Worm (Caenorhabditis elegans) whole organism, early embryonic: ENCODE measurements around the gene C53D6.4.

Source experiments
- B0310.2 ChIP-seq: sonication (generic microtip); optimal IDR thresholded peaks from 2 replicates; lab custom pipeline; 2016; ENCODE audit warnings: mild to moderate bottlenecking, missing genetic modification characterization, missing compliant biosample characterization
- F13C5.2 ChIP-seq: sonication (generic microtip); optimal IDR thresholded peaks from 2 replicates; lab custom pipeline; 2017; ENCODE audit warnings: mild to moderate bottlenecking, missing genetic modification characterization, inconsistent platforms, missing compliant biosample characterization
- aly-1 ChIP-seq: sonication (generic microtip); optimal IDR thresholded peaks from 2 replicates; lab custom pipeline; 2016; ENCODE audit warnings: missing genetic modification characterization, missing compliant biosample characterization
- ama-1 ChIP-seq: fragments of 150-350 bp; optimal IDR thresholded peaks from 2 replicates; lab custom pipeline; 2014
- ceh-13 ChIP-seq: fragments of 200-800 bp; sonication (Bioruptor generic); optimal IDR thresholded peaks from 2 replicates; lab custom pipeline; 2018; ENCODE audit warnings: mild to moderate bottlenecking, missing genetic modification characterization, missing compliant biosample characterization
- ceh-36 ChIP-seq: sonication (generic microtip); optimal IDR thresholded peaks from 2 replicates; lab custom pipeline; 2016; ENCODE audit warnings: missing genetic modification characterization, inconsistent platforms, missing compliant biosample characterization
- ets-7 ChIP-seq: sonication (generic microtip); optimal IDR thresholded peaks from 2 replicates; lab custom pipeline; 2016; ENCODE audit warnings: missing genotype, missing genetic modification characterization, missing compliant biosample characterization
- flt-1 ChIP-seq: fragments of 200-800 bp; sonication (Bioruptor generic); IDR thresholded peaks from 2 replicates; pipeline ENCODE4 v1.3.6; 2022; ENCODE audit warnings: missing genetic modification characterization, missing compliant biosample characterization
- hmbx-1 ChIP-seq: sonication (generic microtip); optimal IDR thresholded peaks from 2 replicates; lab custom pipeline; 2016; ENCODE audit warnings: mild to moderate bottlenecking, missing genetic modification characterization, missing compliant biosample characterization
- hmg-4 ChIP-seq: fragments of 200-800 bp; sonication (Bioruptor generic); optimal IDR thresholded peaks from 2 replicates; lab custom pipeline; 2018; ENCODE audit warnings: mild to moderate bottlenecking, missing genetic modification characterization, missing compliant biosample characterization
- hnd-1 ChIP-seq: sonication (generic microtip); optimal IDR thresholded peaks from 2 replicates; lab custom pipeline; 2016; ENCODE audit warnings: missing genetic modification characterization, missing compliant biosample characterization
- pes-1 ChIP-seq: fragments of 200-800 bp; sonication (Bioruptor generic); IDR thresholded peaks from 2 replicates; pipeline ENCODE4 v1.3.6; 2022; ENCODE audit warnings: missing genetic modification reagents, missing genetic modification characterization, missing compliant biosample characterization
- scrt-1 ChIP-seq: fragments of 200-800 bp; sonication (Bioruptor generic); IDR thresholded peaks from 2 replicates; pipeline ENCODE4 v1.3.6; 2022; ENCODE audit warnings: missing genetic modification characterization, missing compliant biosample characterization
- sea-1 ChIP-seq: fragments of 200-800 bp; sonication (Bioruptor generic); conservative IDR thresholded peaks from 2 replicates; pipeline ENCODE4 v1.3.6; 2022; ENCODE audit warnings: missing genetic modification characterization, missing compliant biosample characterization
- tbx-11 ChIP-seq: fragments of 200-800 bp; sonication (Bioruptor generic); IDR thresholded peaks from 2 replicates; pipeline ENCODE4 v1.3.6; 2022; ENCODE audit warnings: missing genetic modification characterization, missing compliant biosample characterization
- tbx-37 ChIP-seq: fragments of 200-800 bp; sonication (Bioruptor generic); conservative IDR thresholded peaks from 2 replicates; pipeline ENCODE4 v1.3.6; 2022; ENCODE audit warnings: missing genetic modification reagents, missing genetic modification characterization, missing compliant biosample characterization
- tra-4 ChIP-seq: sonication (generic microtip); optimal IDR thresholded peaks from 2 replicates; lab custom pipeline; 2017; ENCODE audit warnings: missing genetic modification characterization, missing compliant biosample characterization

Gene C53D6.4

ce11 chrIV:9016477-9016876 lies 4.3 kb downstream of the C53D6.4 start, which contains the start of gene acc-2:
Gene acc-2 (plus strand): TSS chrIV:9016777.
- TF ChIP-seq hnd-1 (tag; lab: Kevin White, UChicago) (no peak), tra-4 (tag; lab: Kevin White, UChicago) (no peak), ets-7 (tag; lab: Kevin White, UChicago) (no peak), pes-1 (no peak), ceh-36 (tag; lab: Kevin White, UChicago) (no peak), tbx-11 (GFP tag; lab: Robert Waterston, UW) (no peak), sea-1 (no peak)

- no peak for TF ChIP-seq F13C5.2
- no peak for TF ChIP-seq sea-1
- no peak for TF ChIP-seq hnd-1 (tag; lab: Kevin White, UChicago)
- TF ChIP-seq tbx-37 (GFP tag; lab: Robert Waterston, UW): no peak
- no peak for TF ChIP-seq ceh-36 (tag; lab: Kevin White, UChicago)
- no peak for TF ChIP-seq ama-1
- no peak for TF ChIP-seq aly-1 (tag; lab: Kevin White, UChicago)
- TF ChIP-seq scrt-1 (GFP tag; lab: Robert Waterston, UW): no peak
- TF ChIP-seq hmg-4 (GFP tag; lab: Kevin White, UChicago): no peak
- TF ChIP-seq tbx-11 (GFP tag; lab: Robert Waterston, UW): no peak
- no peak for TF ChIP-seq ets-7 (tag; lab: Kevin White, UChicago)
- TF ChIP-seq tra-4 (tag; lab: Kevin White, UChicago): no peak
Observed at ce11 chrIV:9010257-9010656, 10.5 kb downstream of the C53D6.4 start, which contains the start of gene C53D6.11. Gene C53D6.11 (plus strand): TSS chrIV:9010584.

ce11 chrIV:9007947-9008346 lies 12.8 kb downstream of the C53D6.4 start:
- TF ChIP-seq sea-1 (no peak), hmbx-1 (tag; lab: Kevin White, UChicago) (no peak), hmg-4 (GFP tag; lab: Kevin White, UChicago) (no peak), aly-1 (tag; lab: Kevin White, UChicago) (no peak), hnd-1 (tag; lab: Kevin White, UChicago) (no peak), ama-1 (no peak), F13C5.2 (no peak), pes-1 (no peak), scrt-1 (GFP tag; lab: Robert Waterston, UW) (no peak), ets-7 (tag; lab: Kevin White, UChicago) (no peak), tbx-37 (GFP tag; lab: Robert Waterston, UW) (no peak), B0310.2 (tag; lab: Kevin White, UChicago) (no peak), ceh-13 (no peak), ceh-36 (tag; lab: Kevin White, UChicago) (no peak), flt-1 (GFP tag; lab: Robert Waterston, UW) (no peak), tra-4 (tag; lab: Kevin White, UChicago) (no peak), tbx-11 (GFP tag; lab: Robert Waterston, UW) (no peak)

ce11 chrIV:9005310-9005709 lies 15.4 kb downstream of the C53D6.4 start, which contains the start of gene unc-129:
Gene unc-129 (minus strand): TSS chrIV:9005410.
- TF ChIP-seq tbx-37 (GFP tag; lab: Robert Waterston, UW) (no peak), ama-1 (no peak), tra-4 (tag; lab: Kevin White, UChicago) (no peak), tbx-11 (GFP tag; lab: Robert Waterston, UW) (no peak), hnd-1 (tag; lab: Kevin White, UChicago) (no peak), aly-1 (tag; lab: Kevin White, UChicago) (no peak), F13C5.2 (no peak), pes-1 (no peak), ceh-13 (no peak), scrt-1 (GFP tag; lab: Robert Waterston, UW) (no peak), hmg-4 (GFP tag; lab: Kevin White, UChicago) (no peak), sea-1 (no peak), ceh-36 (tag; lab: Kevin White, UChicago) (no peak), B0310.2 (tag; lab: Kevin White, UChicago) (no peak)

ce11 chrIV:9002636-9003035 lies 18.1 kb downstream of the C53D6.4 start, which contains the start of gene C53D6.8:
Gene C53D6.8 (minus strand): TSS chrIV:9002736.
- TF ChIP-seq sea-1 (no peak), tra-4 (tag; lab: Kevin White, UChicago) (no peak), pes-1 (no peak), ceh-13 (no peak), aly-1 (tag; lab: Kevin White, UChicago) (no peak), ama-1 (no peak)

ce11 chrIV:9001184-9001583 lies 19.6 kb downstream of the C53D6.4 start:
- TF ChIP-seq ceh-13 (no peak), tra-4 (tag; lab: Kevin White, UChicago) (no peak), ceh-36 (tag; lab: Kevin White, UChicago) (no peak), sea-1 (no peak), F13C5.2 (no peak), tbx-37 (GFP tag; lab: Robert Waterston, UW) (no peak), ets-7 (tag; lab: Kevin White, UChicago) (no peak), ama-1 (no peak), flt-1 (GFP tag; lab: Robert Waterston, UW) (no peak), hmbx-1 (tag; lab: Kevin White, UChicago) (no peak), pes-1 (no peak), tbx-11 (GFP tag; lab: Robert Waterston, UW) (no peak), hmg-4 (GFP tag; lab: Kevin White, UChicago) (no peak), scrt-1 (GFP tag; lab: Robert Waterston, UW) (no peak), hnd-1 (tag; lab: Kevin White, UChicago) (no peak), B0310.2 (tag; lab: Kevin White, UChicago) (no peak), aly-1 (tag; lab: Kevin White, UChicago) (no peak)

- no peak for TF ChIP-seq hmg-4 (GFP tag; lab: Kevin White, UChicago)
- no peak for TF ChIP-seq tra-4 (tag; lab: Kevin White, UChicago)
- TF ChIP-seq ceh-36 (tag; lab: Kevin White, UChicago): no peak
- TF ChIP-seq ets-7 (tag; lab: Kevin White, UChicago): no peak
- TF ChIP-seq hmbx-1 (tag; lab: Kevin White, UChicago): no peak
- no peak for TF ChIP-seq B0310.2 (tag; lab: Kevin White, UChicago)
Observed at ce11 chrIV:9000664-9001063, 20.1 kb downstream of the C53D6.4 start.
